Worm (Caenorhabditis elegans): Measurements from ENCODE around the gene btb-19.

The btb-19 gene

DNA sequence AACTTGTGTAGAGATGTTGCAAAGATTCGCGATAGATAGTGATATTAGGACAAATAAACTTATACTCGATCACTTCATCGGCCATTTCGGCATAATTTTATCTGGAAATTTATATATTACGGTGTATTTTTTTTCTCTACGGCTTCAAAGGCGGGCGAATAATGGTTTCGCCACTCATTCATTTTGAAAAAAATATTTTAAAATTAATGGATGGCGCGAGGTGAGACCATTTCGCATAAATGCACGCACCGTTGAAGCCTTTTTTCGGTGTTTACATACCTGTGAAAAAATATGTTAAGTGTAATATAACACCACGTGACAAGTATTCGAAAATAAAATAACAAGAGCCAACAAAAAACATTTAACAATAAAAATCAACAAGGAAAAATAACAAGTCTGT lies at the start of gene btb-19:
Gene btb-19, minus strand, starts transcription at position 101 of the 400 bp plus-strand sequence.
- TF ChIP-seq sea-1 (GFP tag; conservative IDR thresholded peaks at IDR 0.05) (no peak), ama-1 (optimal IDR thresholded peaks at IDR 0.05) (no peak), hmg-4 (GFP tag; optimal IDR thresholded peaks at IDR 0.05) (no peak), B0310.2 (tag; optimal IDR thresholded peaks at IDR 0.05) (no peak), pes-1 (GFP tag; IDR thresholded peaks at IDR 0.05) (no peak), aly-1 (tag; optimal IDR thresholded peaks at IDR 0.05) (no peak), F13C5.2 (tag; optimal IDR thresholded peaks at IDR 0.05) (no peak), hnd-1 (tag; optimal IDR thresholded peaks at IDR 0.05) (no peak), tbx-37 (GFP tag; conservative IDR thresholded peaks at IDR 0.05) (no peak), tbx-11 (GFP tag; IDR thresholded peaks at IDR 0.05) (no peak), ceh-13 (GFP tag; optimal IDR thresholded peaks at IDR 0.05) (no peak), flt-1 (GFP tag; IDR thresholded peaks at IDR 0.05) (no peak), ceh-36 (tag; optimal IDR thresholded peaks at IDR 0.05) (no peak), scrt-1 (GFP tag; IDR thresholded peaks at IDR 0.05) (no peak), ets-7 (tag; optimal IDR thresholded peaks at IDR 0.05) (no peak), tra-4 (tag; optimal IDR thresholded peaks at IDR 0.05) (no peak)

DNA sequence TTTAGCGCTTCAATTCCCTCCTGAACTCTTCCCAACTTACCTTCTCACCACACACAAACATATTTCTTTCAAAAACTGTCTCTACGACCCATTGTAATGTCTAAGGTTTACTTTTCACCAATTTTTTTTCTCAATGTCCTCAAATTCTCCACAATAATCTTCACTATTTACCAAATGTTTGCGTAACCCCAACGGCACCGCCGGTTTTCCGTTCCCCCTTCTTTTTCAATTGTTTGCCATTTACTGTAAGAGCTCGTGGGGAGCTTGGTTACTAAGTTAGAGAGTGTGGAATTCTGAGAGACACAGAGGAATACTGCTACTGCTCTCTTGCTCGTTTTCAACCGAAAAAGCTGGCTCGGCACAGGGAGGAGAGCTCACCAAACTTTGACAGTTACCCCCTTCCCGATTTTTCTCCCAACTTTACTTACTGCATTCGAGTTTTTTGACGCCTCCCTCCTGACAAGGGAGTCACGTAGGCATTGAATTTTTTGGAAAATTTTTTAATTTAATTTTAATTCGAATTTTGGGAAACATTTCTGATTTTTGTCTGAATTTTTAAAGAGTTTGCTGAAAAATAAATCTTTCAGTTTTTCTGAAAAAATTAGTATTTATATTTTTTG lies 48.7 kb upstream of the btb-19 start:
- TF ChIP-seq aly-1 (tag; optimal IDR thresholded peaks at IDR 0.05): no peak
- no peak for TF ChIP-seq tra-4 (tag; optimal IDR thresholded peaks at IDR 0.05)
- no peak for TF ChIP-seq hmbx-1 (tag; optimal IDR thresholded peaks at IDR 0.05)
- TF ChIP-seq hnd-1 (tag; optimal IDR thresholded peaks at IDR 0.05): no peak
- no peak for TF ChIP-seq ets-7 (tag; optimal IDR thresholded peaks at IDR 0.05)
- no peak for TF ChIP-seq ama-1 (optimal IDR thresholded peaks at IDR 0.05)
- no peak for TF ChIP-seq B0310.2 (tag; optimal IDR thresholded peaks at IDR 0.05)
- no peak for TF ChIP-seq ceh-13 (GFP tag; optimal IDR thresholded peaks at IDR 0.05)
- TF ChIP-seq tbx-11 (GFP tag; IDR thresholded peaks at IDR 0.05): no peak
- no peak for TF ChIP-seq flt-1 (GFP tag; IDR thresholded peaks at IDR 0.05)
- TF ChIP-seq ceh-36 (tag; optimal IDR thresholded peaks at IDR 0.05): no peak
- no peak for TF ChIP-seq hmg-4 (GFP tag; optimal IDR thresholded peaks at IDR 0.05)
- no peak for TF ChIP-seq F13C5.2 (tag; optimal IDR thresholded peaks at IDR 0.05)
- TF ChIP-seq scrt-1 (GFP tag; IDR thresholded peaks at IDR 0.05): no peak
- TF ChIP-seq tbx-37 (GFP tag; conservative IDR thresholded peaks at IDR 0.05): no peak

DNA sequence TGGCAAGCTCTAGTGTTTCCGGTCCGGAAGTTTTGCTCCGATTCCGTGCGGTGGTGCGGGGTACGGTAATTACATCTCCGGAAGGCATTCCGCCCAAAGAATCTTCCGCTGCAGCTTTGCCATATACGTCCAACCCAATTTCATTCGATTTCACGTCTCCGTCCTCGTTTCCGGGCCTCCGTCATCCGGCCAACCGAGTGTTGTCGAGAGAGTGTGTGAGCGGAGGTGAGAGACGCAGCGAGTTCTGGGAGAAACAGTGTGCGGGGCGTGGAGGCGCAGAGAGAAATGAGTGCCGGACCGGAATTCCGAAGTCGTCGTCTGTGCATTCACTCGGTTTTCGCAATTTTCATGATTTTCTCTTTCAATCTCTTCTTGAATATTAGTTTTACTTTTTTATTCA lies 47.4 kb upstream of the btb-19 start:
- TF ChIP-seq hmg-4 (GFP tag; optimal IDR thresholded peaks at IDR 0.05): peak; percentile 26
- no peak for TF ChIP-seq scrt-1 (GFP tag; IDR thresholded peaks at IDR 0.05)
- no peak for TF ChIP-seq hnd-1 (tag; optimal IDR thresholded peaks at IDR 0.05)
- no peak for TF ChIP-seq ama-1 (optimal IDR thresholded peaks at IDR 0.05)
- TF ChIP-seq ets-7 (tag; optimal IDR thresholded peaks at IDR 0.05): no peak

DNA sequence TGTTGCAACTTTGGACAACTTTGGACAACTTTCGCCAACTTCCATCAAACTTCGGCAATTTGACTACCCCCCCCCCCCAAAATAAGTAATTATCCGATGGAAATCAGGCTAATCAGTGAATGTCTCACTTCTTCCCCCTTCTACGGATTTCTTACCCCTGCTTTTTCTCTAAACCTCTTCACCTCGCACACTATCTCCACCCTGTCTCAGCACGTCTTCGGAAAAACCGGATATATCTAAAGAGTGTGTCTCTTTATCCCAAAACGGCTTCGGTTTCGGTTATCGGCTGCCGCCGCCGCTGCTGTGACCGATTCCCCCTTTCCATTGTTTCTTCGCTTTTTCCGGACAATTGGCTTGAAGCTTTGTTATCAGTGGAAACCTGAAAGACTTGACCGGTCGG lies 45.9 kb upstream of the btb-19 start:
- TF ChIP-seq B0310.2 (tag; optimal IDR thresholded peaks at IDR 0.05): no peak
- TF ChIP-seq tbx-37 (GFP tag; conservative IDR thresholded peaks at IDR 0.05): no peak
- no peak for TF ChIP-seq sea-1 (GFP tag; conservative IDR thresholded peaks at IDR 0.05)
- TF ChIP-seq hmg-4 (GFP tag; optimal IDR thresholded peaks at IDR 0.05): no peak
- TF ChIP-seq hnd-1 (tag; optimal IDR thresholded peaks at IDR 0.05): no peak
- no peak for TF ChIP-seq tra-4 (tag; optimal IDR thresholded peaks at IDR 0.05)
- TF ChIP-seq aly-1 (tag; optimal IDR thresholded peaks at IDR 0.05): no peak
- no peak for TF ChIP-seq hmbx-1 (tag; optimal IDR thresholded peaks at IDR 0.05)
- TF ChIP-seq pes-1 (GFP tag; IDR thresholded peaks at IDR 0.05): no peak

DNA sequence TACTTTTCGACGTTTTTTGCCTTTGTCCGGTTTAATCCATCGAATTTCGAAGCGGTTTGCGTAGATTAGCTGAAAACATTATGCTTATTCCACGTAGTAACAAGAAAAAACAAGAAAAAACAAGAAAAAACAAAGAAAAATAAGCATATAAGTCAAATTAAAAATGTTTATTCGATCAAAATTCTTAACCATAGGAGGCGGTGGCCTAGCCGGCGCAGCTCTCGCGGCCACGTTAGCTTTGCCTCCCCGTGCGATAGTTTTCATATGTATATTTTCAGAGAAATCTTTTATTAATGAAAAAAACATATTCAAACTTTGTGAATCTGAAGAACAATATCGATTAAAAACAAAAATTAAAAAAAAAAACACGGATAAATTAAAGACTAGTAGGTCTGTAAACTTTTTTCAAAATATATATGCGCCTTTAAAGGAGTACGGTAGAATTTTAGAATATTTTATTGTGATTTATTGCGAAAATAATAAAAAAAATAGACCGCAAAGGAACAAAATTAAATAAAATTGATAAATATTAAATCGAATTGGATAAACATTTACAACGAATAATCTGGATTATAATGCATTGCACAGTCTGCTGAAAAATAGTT lies 41.9 kb upstream of the btb-19 start:
- peak; percentile 46 for TF ChIP-seq tbx-37 (GFP tag; conservative IDR thresholded peaks at IDR 0.05)

DNA sequence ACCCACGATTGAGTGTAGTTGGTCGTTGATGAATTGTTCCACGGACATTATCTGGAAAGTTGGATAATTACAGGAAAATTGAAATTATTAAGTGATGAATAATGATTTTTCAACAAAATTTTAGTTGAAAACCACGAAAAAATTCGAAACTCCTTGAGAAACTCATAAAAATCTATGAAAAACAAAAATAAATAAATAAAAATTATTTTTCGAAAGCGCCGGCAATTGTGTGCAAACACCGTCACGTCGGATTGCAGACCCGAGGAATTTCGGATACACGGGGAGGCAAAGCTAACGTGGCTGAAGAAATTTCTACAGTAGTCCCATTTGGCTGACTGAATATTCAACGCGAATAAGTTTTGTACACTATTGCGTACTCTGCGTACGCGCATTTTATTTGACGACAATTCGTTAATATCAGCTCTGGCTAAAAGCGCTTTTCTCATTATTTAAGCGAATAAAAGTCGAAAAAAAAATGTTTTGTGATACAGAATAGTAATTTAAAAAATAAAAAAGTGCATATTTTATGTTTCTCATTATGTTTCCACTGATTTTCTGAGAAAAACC lies 39.7 kb upstream of the btb-19 start, which contains the start of gene mog-4:
Gene mog-4, minus strand, starts transcription at position 51 of the 567 bp plus-strand sequence.
- TF ChIP-seq pes-1 (GFP tag; IDR thresholded peaks at IDR 0.05): peak; percentile 73
- TF ChIP-seq tbx-11 (GFP tag; IDR thresholded peaks at IDR 0.05): peak; percentile 68
- TF ChIP-seq scrt-1 (GFP tag; IDR thresholded peaks at IDR 0.05): peak; percentile 69
- peak; percentile 71 for TF ChIP-seq F13C5.2 (tag; optimal IDR thresholded peaks at IDR 0.05)
- peak; percentile 41; the same call in 1 of the 2 replicates for TF ChIP-seq sea-1 (GFP tag; conservative IDR thresholded peaks at IDR 0.05)
- TF ChIP-seq tbx-37 (GFP tag; conservative IDR thresholded peaks at IDR 0.05): peak; percentile 91

DNA sequence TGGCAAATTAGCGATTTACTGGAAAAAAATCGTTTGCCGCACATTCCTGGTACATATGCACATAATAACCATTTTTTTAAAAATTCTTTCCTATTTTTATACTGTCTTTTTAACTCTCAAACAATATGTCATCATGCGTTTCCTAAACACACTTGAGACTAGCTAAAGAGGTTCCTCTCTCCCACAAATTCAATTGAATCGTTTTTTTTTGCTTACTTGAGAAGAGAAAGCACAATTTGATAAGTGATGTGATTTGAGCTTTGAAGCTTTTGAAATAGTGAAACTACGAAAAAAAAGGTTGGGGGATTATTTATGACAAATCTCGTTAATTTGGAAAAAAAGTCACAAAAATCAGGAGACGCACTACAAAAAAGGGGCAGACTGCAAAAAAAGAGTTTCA lies 33.1 kb upstream of the btb-19 start:
- no peak for TF ChIP-seq aly-1 (tag; optimal IDR thresholded peaks at IDR 0.05)
- TF ChIP-seq sea-1 (GFP tag; conservative IDR thresholded peaks at IDR 0.05): no peak
- TF ChIP-seq scrt-1 (GFP tag; IDR thresholded peaks at IDR 0.05): no peak
- TF ChIP-seq hmbx-1 (tag; optimal IDR thresholded peaks at IDR 0.05): no peak
- TF ChIP-seq flt-1 (GFP tag; IDR thresholded peaks at IDR 0.05): no peak

DNA sequence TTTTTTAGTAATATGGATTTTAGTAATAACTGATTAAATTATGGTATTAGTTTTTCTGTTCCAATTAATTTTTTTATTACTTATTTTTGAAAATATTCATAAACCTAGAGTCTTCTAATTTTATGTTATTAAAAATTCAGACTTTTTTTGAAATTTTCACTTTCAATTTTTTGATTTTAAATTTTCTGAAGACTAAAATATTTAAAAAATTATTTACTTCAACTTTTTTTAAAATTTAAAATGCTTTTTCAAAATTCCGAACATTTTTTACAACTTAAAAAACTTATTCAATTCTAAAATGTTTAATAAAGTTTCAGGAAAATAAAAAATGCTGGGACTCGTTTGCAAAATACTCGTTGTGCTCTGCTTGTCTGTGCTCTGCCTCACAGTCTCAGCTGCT lies 28.7 kb upstream of the btb-19 start, which contains the start of gene nlp-41:
Gene nlp-41, plus strand, starts transcription at position 301 of the 400 bp plus-strand sequence.
- no peak for TF ChIP-seq F13C5.2 (tag; optimal IDR thresholded peaks at IDR 0.05)
- TF ChIP-seq flt-1 (GFP tag; IDR thresholded peaks at IDR 0.05): no peak
- TF ChIP-seq hmg-4 (GFP tag; optimal IDR thresholded peaks at IDR 0.05): no peak
- no peak for TF ChIP-seq pes-1 (GFP tag; IDR thresholded peaks at IDR 0.05)
- TF ChIP-seq aly-1 (tag; optimal IDR thresholded peaks at IDR 0.05): no peak

Data from whole organism, early embryonic.